Worm (Caenorhabditis elegans) whole organism, late embryonic: ENCODE data around the gene F35G2.3.

Experiments
- ama-1 ChIP-seq: fragments of 150-350 bp; optimal IDR thresholded peaks from 2 replicates; lab custom pipeline; 2014
- ceh-34 ChIP-seq: sonication (generic microtip); optimal IDR thresholded peaks from 2 replicates; lab custom pipeline; 2016; ENCODE audit warnings: mild to moderate bottlenecking, missing genetic modification characterization, missing compliant biosample characterization
- ceh-6 ChIP-seq: fragments of 200-800 bp; sonication (Bioruptor generic); optimal IDR thresholded peaks from 2 replicates; lab custom pipeline; 2018; ENCODE audit warnings: mild to moderate bottlenecking, missing genetic modification characterization, missing compliant biosample characterization
- ceh-9 ChIP-seq: sonication (generic microtip); optimal IDR thresholded peaks from 2 replicates; lab custom pipeline; 2016; ENCODE audit warnings: mild to moderate bottlenecking, missing genetic modification characterization, inconsistent platforms, missing compliant biosample characterization
- hlh-30 ChIP-seq: sonication (generic microtip); optimal IDR thresholded peaks from 2 replicates; lab custom pipeline; 2017; ENCODE audit warnings: antibody characterized with exemption, missing genetic modification characterization, missing compliant biosample characterization; ENCODE audit not compliant: insufficient read depth
- nhr-232 ChIP-seq: sonication (generic microtip); optimal IDR thresholded peaks from 2 replicates; lab custom pipeline; 2016; ENCODE audit warnings: missing genetic modification characterization, missing compliant biosample characterization
- pha-4 ChIP-seq: fragments of 150-350 bp; optimal IDR thresholded peaks from 2 replicates; lab custom pipeline; 2018; ENCODE audit warnings: missing biosample characterization, missing genetic modification reagents, missing genetic modification characterization
- unc-3 ChIP-seq, 2 experiments: fragments of 200-800 bp in 1 of 2; sonication (Bioruptor generic) in 1 of 2; sonication (generic microtip) in 1 of 2; conservative IDR thresholded peaks in 1 of 2; optimal IDR thresholded peaks in 1 of 2; 2 replicates each; pipeline versions ENCODE4 v1.3.6 to Lab custom; 2016 to 2022; ENCODE audit warnings: missing compliant biosample characterization in 2 of 2, missing genetic modification characterization in 2 of 2, missing genetic modification reagents in 1 of 2

ce11 chrIV:12198816-12199215 is 10.6 kb upstream of the F35G2.3 start:
- TF ChIP-seq hlh-30: no peak
- TF ChIP-seq ceh-34 (tag; lab: Kevin White, UChicago): no peak
- no peak for TF ChIP-seq unc-3 (GFP tag; conservative IDR thresholded peaks at IDR 0.05; lab: Robert Waterston, UW)
- no peak for TF ChIP-seq unc-3 (tag; optimal IDR thresholded peaks at IDR 0.05; lab: Kevin White, UChicago)
- TF ChIP-seq ceh-6 (GFP tag; lab: Kevin White, UChicago): no peak
- no peak for TF ChIP-seq nhr-232
- TF ChIP-seq pha-4 (tag; lab: Kevin White, UChicago): no peak
- no peak for TF ChIP-seq ceh-9
- no peak for TF ChIP-seq ama-1
